Worm (Caenorhabditis elegans): Measurements from ENCODE around the gene immt-2.

- TF ChIP-seq aly-2 (tag; optimal IDR thresholded peaks at IDR 0.05) (no peak), alr-1 (tag; optimal IDR thresholded peaks at IDR 0.05) (no peak)
Observed at ce11 chrV:16840283-16840682, 51.2 kb downstream of the immt-2 start.

Measured in whole organism, L2 larva.